Fruit fly (Drosophila melanogaster): ENCODE data around the gene Mpi.

DNA sequence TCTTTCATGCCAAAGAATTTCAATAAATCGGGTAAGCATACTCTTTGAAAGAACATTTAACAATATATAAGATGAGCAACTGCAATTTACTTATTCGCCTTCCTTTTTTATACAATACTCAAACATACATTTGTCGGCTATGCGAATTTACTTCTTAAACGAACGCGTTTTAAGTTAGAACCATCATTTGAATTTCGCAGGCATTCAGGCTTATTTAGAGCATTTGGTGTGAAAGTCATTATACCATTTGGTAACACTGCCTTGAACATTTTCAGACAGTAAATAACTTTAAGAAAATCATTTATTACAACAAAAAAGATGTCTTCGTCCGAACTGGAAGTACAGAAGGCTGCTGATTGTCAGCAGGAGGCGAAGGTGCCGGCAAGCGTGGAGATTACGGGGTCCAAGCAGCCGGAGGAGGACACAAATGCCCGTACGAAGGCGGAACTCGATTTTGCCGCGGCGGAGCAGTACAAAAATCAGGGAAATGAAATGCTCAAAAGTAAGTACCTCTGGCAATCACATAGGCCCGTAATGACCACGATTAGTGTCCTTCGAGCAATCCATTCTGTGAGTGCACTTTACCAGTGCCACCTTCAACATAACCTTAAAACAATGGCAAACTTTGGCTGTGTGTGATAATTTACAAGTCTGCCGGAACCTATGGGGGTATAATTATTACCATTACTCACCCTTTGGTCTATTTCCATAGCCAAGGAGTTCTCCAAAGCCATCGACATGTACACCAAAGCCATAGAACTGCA lies 11.3 kb upstream of the Mpi start:
- no peak for TF ChIP-seq CTCF (optimal IDR thresholded peaks at IDR 0.05)
- TF ChIP-seq CG8478 (optimal IDR thresholded peaks at IDR 0.05), result no peak

Measured in S2 (cell line).